Fruit fly (Drosophila melanogaster) whole organism, wandering third instar larva: ENCODE results near the gene CG1792.
A peak's percentile ranks its signal among the peaks of the same experiment; 100 is the strongest.

Experiments used
- Abd-B ChIP-seq: fragments of >200 bp; optimal IDR thresholded peaks from 2 replicates; lab custom pipeline; 2017; ENCODE audit warnings: missing biosample characterization, missing genetic modification characterization
- CrebA ChIP-seq: fragments of 200-800 bp; sonication (Bioruptor generic); optimal IDR thresholded peaks from 2 replicates; lab custom pipeline; 2016; ENCODE audit warnings: missing biosample characterization, mild to moderate bottlenecking, missing genetic modification characterization, borderline replicate concordance
- Dfd ChIP-seq: fragments of >200 bp; optimal IDR thresholded peaks from 2 replicates; lab custom pipeline; 2017; ENCODE audit warnings: missing biosample characterization, missing genetic modification characterization
- Hnf4 ChIP-seq: fragments of 200-800 bp; sonication (Bioruptor generic); optimal IDR thresholded peaks from 2 replicates; lab custom pipeline; 2016; ENCODE audit warnings: missing biosample characterization, mild to moderate bottlenecking, missing genetic modification characterization
- Mio ChIP-seq: sonication (Bioruptor generic); optimal IDR thresholded peaks from 2 replicates; lab custom pipeline; 2016; ENCODE audit warnings: missing biosample characterization, missing genetic modification characterization
- N ChIP-seq: fragments of >200 bp; optimal IDR thresholded peaks from 2 replicates; lab custom pipeline; 2018; ENCODE audit warnings: missing biosample characterization, missing external identifiers, missing genetic modification characterization
- Sp1 ChIP-seq: fragments of 200-800 bp; sonication (Bioruptor generic); optimal IDR thresholded peaks from 3 replicates; lab custom pipeline; 2019; ENCODE audit warnings: missing biosample characterization, mild to moderate bottlenecking, missing genetic modification characterization, moderate library complexity
- Vsx2 ChIP-seq: fragments of 200-300, 225-300 bp; sonication (Bioruptor generic); optimal IDR thresholded peaks from 2 replicates; lab custom pipeline; 2018; ENCODE audit warnings: missing biosample characterization, missing genetic modification characterization; ENCODE audit not compliant: partially characterized antibody
- dmrt93B ChIP-seq: fragments of 200-800 bp; sonication (Bioruptor generic); optimal IDR thresholded peaks from 2 replicates; lab custom pipeline; 2018; ENCODE audit warnings: missing biosample characterization, mild to moderate bottlenecking, missing genetic modification characterization
- fru ChIP-seq: fragments of 200-800 bp; sonication (Bioruptor generic); optimal IDR thresholded peaks from 3 replicates; lab custom pipeline; 2016; ENCODE audit warnings: missing biosample characterization, mild to moderate bottlenecking, missing genetic modification characterization
- pan ChIP-seq: fragments of >200 bp; optimal IDR thresholded peaks from 2 replicates; lab custom pipeline; 2017
- psq ChIP-seq: fragments of 200-800 bp; sonication (Bioruptor generic); optimal IDR thresholded peaks from 3 replicates; lab custom pipeline; 2017; ENCODE audit warnings: missing biosample characterization, mild to moderate bottlenecking, missing genetic modification characterization, moderate library complexity
- rgr ChIP-seq: fragments of 200-800 bp; sonication (Bioruptor generic); optimal IDR thresholded peaks from 3 replicates; lab custom pipeline; 2016; ENCODE audit warnings: missing biosample characterization, mild to moderate bottlenecking, missing genetic modification characterization
- sage ChIP-seq: fragments of 200-800 bp; sonication (Bioruptor generic); optimal IDR thresholded peaks from 2 replicates; lab custom pipeline; 2016; ENCODE audit warnings: missing biosample characterization, mild to moderate bottlenecking, missing genetic modification characterization

DNA sequence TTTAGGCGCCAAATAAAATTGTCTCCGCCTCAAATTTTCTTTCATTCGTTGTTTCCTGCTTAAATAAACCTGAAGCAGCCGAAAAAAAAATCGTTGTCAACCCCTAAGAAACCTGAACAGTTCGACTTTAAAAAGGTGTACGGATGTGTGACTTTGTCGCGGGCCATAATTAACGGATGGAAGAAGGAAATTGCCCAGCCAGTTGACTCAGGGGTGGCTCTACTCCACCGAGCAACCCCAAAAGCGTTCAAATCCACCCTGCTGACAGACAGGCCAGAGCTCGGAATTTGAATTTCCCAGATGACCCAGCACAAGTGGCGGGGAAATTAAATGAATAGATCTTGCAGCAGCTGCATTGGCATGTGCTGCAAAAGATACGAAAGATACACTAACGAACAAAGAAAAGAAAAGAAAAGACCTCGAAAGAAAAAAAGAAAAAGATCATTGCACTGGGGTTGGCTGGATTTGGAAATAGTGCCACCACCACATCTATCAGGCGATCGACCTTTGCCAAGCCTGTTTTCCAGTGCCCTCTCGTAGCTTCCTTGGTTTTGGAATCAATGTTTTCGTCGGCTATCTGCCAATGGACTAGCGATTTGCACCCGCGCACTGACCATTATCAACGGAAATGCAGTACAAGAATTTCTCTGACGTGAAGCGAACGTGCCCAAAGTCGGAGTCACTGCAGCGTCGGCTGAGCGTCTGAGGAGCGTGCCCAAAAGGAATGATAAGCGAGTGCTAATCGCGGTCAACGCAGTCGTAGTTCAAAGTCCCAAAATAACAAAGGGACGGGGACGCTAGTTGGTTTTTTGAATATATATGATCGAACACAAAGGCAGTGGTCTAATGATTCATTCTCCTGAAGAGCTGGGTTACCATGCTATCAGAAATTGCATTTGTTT is 9.6 kb upstream of the CG1792 start:
- TF ChIP-seq dmrt93B (GFP tag; lab: Kevin White, UChicago) (no peak), psq (GFP tag; lab: Kevin White, UChicago) (no peak), rgr (GFP tag; lab: Kevin White, UChicago) (no peak), Dfd (GFP tag; lab: Kevin White, UChicago) (no peak), fru (GFP tag; lab: Kevin White, UChicago) (no peak), Hnf4 (GFP tag; lab: Kevin White, UChicago) (peak; percentile 52), Mio (GFP tag; lab: Kevin White, UChicago) (no peak), N (no peak), pan (no peak), Sp1 (no peak), Vsx2 (GFP tag; lab: Kevin White, UChicago) (no peak), CrebA (GFP tag; lab: Kevin White, UChicago) (no peak), Abd-B (GFP tag; lab: Kevin White, UChicago) (no peak), sage (no peak)
